Worm (Caenorhabditis elegans) whole organism, young adult: Measurements from ENCODE around the gene pqn-27.
A peak's percentile ranks its signal among the peaks of the same experiment; 100 is the strongest.

Experiments used
- B0035.1 ChIP-seq: sonication (generic microtip); optimal IDR thresholded peaks from 2 replicates; lab custom pipeline; 2016; ENCODE audit warnings: missing genetic modification characterization, mild to moderate bottlenecking, missing compliant biosample characterization, missing genotype, missing genetic modification reagents
- C06A6.2 ChIP-seq: fragments of 200-800 bp; sonication (Bioruptor generic); conservative IDR thresholded peaks from 2 replicates; pipeline ENCODE4 v1.3.6; 2022; ENCODE audit warnings: missing genetic modification characterization, missing compliant biosample characterization
- F22D6.2 ChIP-seq: sonication (generic microtip); optimal IDR thresholded peaks from 2 replicates; lab custom pipeline; 2016; ENCODE audit warnings: mild to moderate bottlenecking, missing genetic modification characterization, missing compliant biosample characterization
- F57C9.4 ChIP-seq: sonication (generic microtip); optimal IDR thresholded peaks from 2 replicates; lab custom pipeline; 2017; ENCODE audit warnings: mild to moderate bottlenecking, missing genetic modification characterization, missing compliant biosample characterization
- T07F8.4 ChIP-seq: sonication (generic microtip); optimal IDR thresholded peaks from 2 replicates; lab custom pipeline; 2016; ENCODE audit warnings: mild to moderate bottlenecking, missing genetic modification characterization, moderate library complexity, missing compliant biosample characterization
- T26A5.8 ChIP-seq: sonication (generic microtip); optimal IDR thresholded peaks from 2 replicates; lab custom pipeline; 2016; ENCODE audit warnings: missing genetic modification characterization, missing compliant biosample characterization
- Y95B8A.8 ChIP-seq: fragments of 200-800 bp; sonication (Bioruptor generic); IDR thresholded peaks from 2 replicates; pipeline ENCODE4 v1.3.6; 2022; ENCODE audit warnings: missing genetic modification reagents, missing genetic modification characterization, missing compliant biosample characterization
- atf-7 ChIP-seq: sonication (generic microtip); optimal IDR thresholded peaks from 2 replicates; lab custom pipeline; 2017; ENCODE audit warnings: mild to moderate bottlenecking, missing genetic modification characterization, missing compliant biosample characterization
- attf-5 ChIP-seq: fragments of 200-800 bp; sonication (Bioruptor generic); optimal IDR thresholded peaks from 2 replicates; lab custom pipeline; 2018; ENCODE audit warnings: mild to moderate bottlenecking, missing genetic modification characterization, missing compliant biosample characterization
- bed-1 ChIP-seq: fragments of 200-800 bp; sonication (Bioruptor generic); IDR thresholded peaks from 2 replicates; pipeline ENCODE4 v1.3.6; 2022; ENCODE audit warnings: missing genetic modification reagents, missing genetic modification characterization, missing compliant biosample characterization
- bed-2 ChIP-seq: fragments of 200-800 bp; sonication (Bioruptor generic); IDR thresholded peaks from 2 replicates; pipeline ENCODE4 v1.3.6; 2022; ENCODE audit warnings: missing genetic modification reagents, missing genetic modification characterization, missing compliant biosample characterization
- ceh-79 ChIP-seq: sonication (generic microtip); optimal IDR thresholded peaks from 2 replicates; lab custom pipeline; 2017; ENCODE audit warnings: mild to moderate bottlenecking, missing genetic modification characterization, missing compliant biosample characterization
- ceh-91 ChIP-seq: fragments of 200-800 bp; sonication (Bioruptor generic); IDR thresholded peaks from 2 replicates; pipeline ENCODE4 v1.3.6; 2022; ENCODE audit warnings: missing genetic modification reagents, missing genetic modification characterization, missing compliant biosample characterization
- egl-18 ChIP-seq: fragments of 200-800 bp; sonication (Bioruptor generic); IDR thresholded peaks from 2 replicates; pipeline ENCODE4 v1.3.6; 2022; ENCODE audit warnings: missing genetic modification reagents, missing genetic modification characterization, missing compliant biosample characterization
- ekl-4 ChIP-seq: fragments of 200-800 bp; sonication (Bioruptor generic); IDR thresholded peaks from 2 replicates; pipeline ENCODE4 v1.3.6; 2022; ENCODE audit warnings: missing genetic modification reagents, missing genetic modification characterization, missing compliant biosample characterization
- him-1 ChIP-seq: sonication (generic microtip); optimal IDR thresholded peaks from 2 replicates; lab custom pipeline; 2016; ENCODE audit warnings: missing genotype, missing genetic modification reagents, missing genetic modification characterization, missing compliant biosample characterization
- hlh-12 ChIP-seq: sonication (generic microtip); optimal IDR thresholded peaks from 2 replicates; lab custom pipeline; 2016; ENCODE audit warnings: missing genetic modification characterization, missing compliant biosample characterization
- hmg-20 ChIP-seq: fragments of 200-800 bp; sonication (Bioruptor generic); IDR thresholded peaks from 2 replicates; pipeline ENCODE4 v1.3.6; 2022; ENCODE audit warnings: missing genetic modification reagents, missing genetic modification characterization, missing compliant biosample characterization
- hsf-1 ChIP-seq: fragments of 200-800 bp; sonication (Bioruptor generic); IDR thresholded peaks from 2 replicates; pipeline ENCODE4 v1.3.6; 2022; ENCODE audit warnings: missing genetic modification reagents, missing genetic modification characterization, missing compliant biosample characterization
- let-526 ChIP-seq: fragments of 200-800 bp; sonication (Bioruptor generic); IDR thresholded peaks from 2 replicates; pipeline ENCODE4 v1.3.6; 2022; ENCODE audit warnings: missing genetic modification reagents, missing genetic modification characterization, missing compliant biosample characterization
- lin-40 ChIP-seq: sonication (generic microtip); optimal IDR thresholded peaks from 2 replicates; lab custom pipeline; 2016; ENCODE audit warnings: missing genetic modification characterization, mild to moderate bottlenecking, missing compliant biosample characterization, missing genotype, missing genetic modification reagents
- madf-10 ChIP-seq: sonication (generic microtip); optimal IDR thresholded peaks from 2 replicates; lab custom pipeline; 2016; ENCODE audit warnings: mild to moderate bottlenecking, missing genetic modification characterization, missing compliant biosample characterization
- madf-6 ChIP-seq: fragments of 200-800 bp; sonication (Bioruptor generic); IDR thresholded peaks from 2 replicates; pipeline ENCODE4 v1.3.6; 2022; ENCODE audit warnings: missing genetic modification reagents, missing genetic modification characterization, missing compliant biosample characterization
- mcd-1 ChIP-seq: fragments of 200-800 bp; sonication (Bioruptor generic); IDR thresholded peaks from 2 replicates; pipeline ENCODE4 v1.3.6; 2022; ENCODE audit warnings: missing genetic modification reagents, missing genetic modification characterization, missing compliant biosample characterization
- nfya-2 ChIP-seq: fragments of 200-800 bp; sonication (Bioruptor generic); IDR thresholded peaks from 2 replicates; pipeline ENCODE4 v1.3.6; 2022; ENCODE audit warnings: missing genetic modification reagents, missing genetic modification characterization, missing compliant biosample characterization
- sdz-38 ChIP-seq: sonication (generic microtip); optimal IDR thresholded peaks from 2 replicates; lab custom pipeline; 2016; ENCODE audit warnings: missing genotype, missing genetic modification characterization, missing compliant biosample characterization
- snpc-1.1 ChIP-seq: sonication (generic microtip); optimal IDR thresholded peaks from 2 replicates; lab custom pipeline; 2017; ENCODE audit warnings: missing genetic modification characterization, mild to moderate bottlenecking, missing compliant biosample characterization, antibody characterized with exemption, moderate library complexity, missing genotype, missing genetic modification reagents; ENCODE audit not compliant: insufficient read depth
- snpc-4 ChIP-seq, 5 experiments: fragments of 150-350 bp in 1 of 5; sonication (generic microtip) in 4 of 5; optimal IDR thresholded peaks; 2 replicates each; lab custom pipeline; 2014 to 2018; ENCODE audit warnings: missing genetic modification characterization in 5 of 5, missing biosample characterization in 3 of 5, antibody characterized with exemption in 2 of 5, mild to moderate bottlenecking in 2 of 5, missing compliant biosample characterization in 2 of 5, missing genotype in 2 of 5, moderate library complexity in 2 of 5, missing genetic modification reagents in 1 of 5
- somi-1 ChIP-seq: fragments of 200-800 bp; sonication (Bioruptor generic); optimal IDR thresholded peaks from 2 replicates; lab custom pipeline; 2018; ENCODE audit warnings: mild to moderate bottlenecking, missing genetic modification characterization, missing compliant biosample characterization
- tbx-9 ChIP-seq: sonication (generic microtip); optimal IDR thresholded peaks from 2 replicates; lab custom pipeline; 2016; ENCODE audit warnings: borderline replicate concordance, missing genetic modification characterization, inconsistent platforms, missing compliant biosample characterization
- zfh-2 ChIP-seq: fragments of 200-800 bp; sonication (Bioruptor generic); conservative IDR thresholded peaks from 2 replicates; pipeline ENCODE4 v1.3.6; 2022; ENCODE audit warnings: missing genetic modification reagents, missing genetic modification characterization, missing compliant biosample characterization
- ztf-22 ChIP-seq: fragments of 200-800 bp; sonication (Bioruptor generic); optimal IDR thresholded peaks from 2 replicates; lab custom pipeline; 2018; ENCODE audit warnings: mild to moderate bottlenecking, missing genetic modification characterization, moderate library complexity, missing compliant biosample characterization

The pqn-27 gene

ce11 chrII:13485119-13485518 is 24.7 kb upstream of the pqn-27 start:
- TF ChIP-seq snpc-4 (GFP tag; optimal IDR thresholded peaks at IDR 0.05; lab: Kevin White, UChicago) (no peak), snpc-4 (tag; optimal IDR thresholded peaks at IDR 0.05; lab: Kevin White, UChicago) (no peak), zfh-2 (GFP tag; lab: Robert Waterston, UW) (peak; percentile 66), him-1 (tag; lab: Kevin White, UChicago) (no peak)

DNA sequence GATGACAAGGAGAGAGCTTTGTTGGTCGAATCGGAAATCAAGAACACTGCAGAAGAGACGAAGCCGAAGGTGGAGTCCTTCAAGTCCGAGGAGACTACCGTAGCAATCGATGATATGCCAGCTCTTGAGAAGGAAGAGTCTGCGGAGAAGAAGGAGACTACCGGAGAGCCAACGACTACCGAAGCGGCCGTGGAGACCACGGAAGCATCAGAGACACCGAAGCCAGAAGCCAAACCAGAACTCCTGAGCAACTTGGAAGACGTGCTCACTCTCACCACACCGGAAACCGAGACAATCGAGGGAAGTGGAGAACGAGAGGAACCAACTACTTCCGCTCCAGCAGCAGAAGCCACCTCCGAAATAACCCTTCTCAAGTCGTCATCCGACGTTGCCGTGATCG is 23.7 kb upstream of the pqn-27 start:
- no peak for TF ChIP-seq T07F8.4 (tag; lab: Kevin White, UChicago)
- no peak for TF ChIP-seq ceh-91 (GFP tag; lab: Robert Waterston, UW)
- TF ChIP-seq snpc-1.1 (tag; lab: Kevin White, UChicago) = no peak
- peak; percentile 62 for TF ChIP-seq zfh-2 (GFP tag; lab: Robert Waterston, UW)
- TF ChIP-seq nfya-2 (GFP tag; lab: Robert Waterston, UW) = 0 out of 2 replicates have a peak, but pooled peaks have one; percentile 11
- TF ChIP-seq madf-10 (tag; lab: Kevin White, UChicago) = no peak
- no peak for TF ChIP-seq F22D6.2 (tag; lab: Kevin White, UChicago)
- TF ChIP-seq let-526 = no peak

- TF ChIP-seq hlh-12 (tag; lab: Kevin White, UChicago) (no peak), bed-2 (no peak), Y95B8A.8 (GFP tag; lab: Robert Waterston, UW) (no peak), C06A6.2 (GFP tag; lab: Robert Waterston, UW) (no peak), bed-1 (no peak), egl-18 (no peak)
These were observed 21.5 kb upstream of the pqn-27 start, which contains the start of gene E01G4.6 for ce11 chrII:13481781-13482455. TSS of gene E01G4.6 (plus strand) at chrII:13482405.

DNA sequence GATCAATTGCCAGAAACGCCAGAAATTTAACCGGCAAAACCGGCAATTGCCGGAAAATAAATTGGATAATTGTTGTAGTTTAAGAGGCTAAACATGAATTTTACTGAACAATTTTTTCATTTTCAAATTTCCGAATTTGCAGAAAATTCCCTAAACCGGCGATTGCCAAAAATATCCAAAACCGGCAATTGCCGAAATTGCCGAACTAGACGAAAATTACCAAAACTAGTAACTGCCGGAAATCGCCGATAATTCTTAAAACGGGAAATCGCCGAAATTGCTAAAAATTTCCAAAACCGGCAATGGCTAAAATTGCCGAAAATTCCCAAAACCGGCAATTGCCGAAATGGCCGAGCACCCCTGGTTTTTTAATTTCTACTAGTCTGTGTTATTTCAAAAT is 19.0 kb upstream of the pqn-27 start:
- TF ChIP-seq him-1 (tag; lab: Kevin White, UChicago) (no peak), T26A5.8 (no peak), hsf-1 (GFP tag; lab: Robert Waterston, UW) (no peak), hmg-20 (GFP tag; lab: Robert Waterston, UW) (no peak), ekl-4 (GFP tag; lab: Robert Waterston, UW) (no peak), tbx-9 (tag; lab: Kevin White, UChicago) (no peak), F57C9.4 (tag; lab: Kevin White, UChicago) (no peak), sdz-38 (tag; lab: Kevin White, UChicago) (no peak), ztf-22 (GFP tag; lab: Kevin White, UChicago) (no peak), B0035.1 (tag; lab: Kevin White, UChicago) (no peak), F22D6.2 (tag; lab: Kevin White, UChicago) (no peak), somi-1 (GFP tag; lab: Kevin White, UChicago) (no peak), snpc-4 (GFP tag; optimal IDR thresholded peaks at IDR 0.05; lab: Kevin White, UChicago) (no peak), snpc-4 (tag; optimal IDR thresholded peaks at IDR 0.05; lab: Kevin White, UChicago) (no peak), ceh-79 (tag; lab: Kevin White, UChicago) (no peak), madf-6 (GFP tag; lab: Robert Waterston, UW) (no peak)

DNA sequence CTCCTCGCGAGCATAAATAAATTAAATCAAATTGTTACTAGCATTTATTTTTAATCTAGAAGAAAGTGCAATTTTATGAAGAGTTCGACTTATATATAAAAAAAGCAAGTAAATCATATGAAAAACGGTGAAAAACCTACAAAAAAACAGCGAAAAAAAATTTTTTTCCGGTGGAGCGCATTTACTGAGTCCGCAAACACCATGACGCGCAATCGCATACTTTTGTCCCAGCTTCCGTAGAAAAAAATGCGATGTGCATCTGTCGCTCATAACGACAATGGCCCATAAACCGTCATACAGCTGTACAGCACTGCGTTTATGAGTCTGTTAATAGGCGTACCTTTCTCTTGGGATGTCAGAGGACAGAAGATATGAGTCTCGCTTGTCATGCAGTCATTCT is 16.8 kb upstream of the pqn-27 start:
- TF ChIP-seq atf-7 (tag; lab: Kevin White, UChicago) = no peak
- TF ChIP-seq lin-40 (tag; lab: Kevin White, UChicago) = peak; percentile 26
- peak; percentile 93 for TF ChIP-seq mcd-1 (GFP tag; lab: Robert Waterston, UW)
- no peak for TF ChIP-seq snpc-4 (GFP tag; optimal IDR thresholded peaks at IDR 0.05; lab: Kevin White, UChicago)
- TF ChIP-seq snpc-4 (tag; optimal IDR thresholded peaks at IDR 0.05; lab: Kevin White, UChicago) = peak in 1 of 4 experiments; percentile 23
- peak; percentile 20 for TF ChIP-seq attf-5
